Fruit fly (Drosophila melanogaster): ENCODE results near the gene Set8.

Gene Set8

DNA sequence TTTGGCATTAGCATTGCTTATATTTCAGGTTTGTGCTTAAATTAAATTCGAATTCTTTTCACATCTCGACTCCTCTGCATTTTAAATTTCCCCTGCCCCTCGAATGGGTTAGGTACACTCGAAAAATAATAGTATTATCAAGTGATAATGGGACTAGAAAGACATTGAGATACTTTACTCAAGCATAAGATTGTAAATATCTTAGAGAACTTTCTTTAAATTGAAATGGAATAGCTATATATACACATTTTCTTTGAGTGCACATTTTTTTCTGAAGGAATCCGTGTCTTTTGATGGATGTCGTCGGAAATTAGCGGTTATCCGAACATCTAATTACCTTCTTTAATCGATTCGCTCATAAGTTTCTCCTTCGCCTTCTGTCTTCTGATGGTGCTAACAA, 4.8 kb upstream of the Set8 start (continued):
- TF ChIP-seq CG10543 (GFP tag; optimal IDR thresholded peaks at IDR 0.05) (no peak), Aef1 (GFP tag; IDR thresholded peaks at IDR 0.05) (no peak), Dip3 (GFP tag; optimal IDR thresholded peaks at IDR 0.05) (peak; percentile 9), CG8359 (GFP tag; optimal IDR thresholded peaks at IDR 0.05; ENCODE audit: borderline replicate concordance) (no peak), Myb (GFP tag; optimal IDR thresholded peaks at IDR 0.05) (no peak), wek (GFP tag; optimal IDR thresholded peaks at IDR 0.05) (no peak), CG11398 (GFP tag; optimal IDR thresholded peaks at IDR 0.05) (no peak), fd64A (GFP tag; optimal IDR thresholded peaks at IDR 0.05) (no peak), slbo (GFP tag; IDR thresholded peaks at IDR 0.05) (peak; percentile 48; the same call in 1 of the 2 replicates), gem (tag; optimal IDR thresholded peaks at IDR 0.05) (peak; percentile 54), pho (GFP tag; optimal IDR thresholded peaks at IDR 0.05) (no peak), Camta (GFP tag; optimal IDR thresholded peaks at IDR 0.05) (peak; percentile 24), Hey (tag; optimal IDR thresholded peaks at IDR 0.05) (no peak), Trl (optimal IDR thresholded peaks at IDR 0.05) (no peak), Trl (GFP tag; optimal IDR thresholded peaks at IDR 0.05) (no peak), CG5953 (GFP tag; IDR thresholded peaks at IDR 0.05) (no peak), CG9215 (GFP tag; IDR thresholded peaks at IDR 0.05) (0 out of 2 replicates have a peak, but pooled peaks have one; percentile 9), Atf6 (GFP tag; IDR thresholded peaks at IDR 0.05) (no peak), CG6813 (GFP tag; optimal IDR thresholded peaks at IDR 0.05) (no peak), CG10366 (GFP tag; IDR thresholded peaks at IDR 0.05) (no peak; the same call in 1 of the 2 replicates), CG7839 (tag; optimal IDR thresholded peaks at IDR 0.05) (no peak), cato (GFP tag; optimal IDR thresholded peaks at IDR 0.05; ENCODE audit: borderline replicate concordance) (no peak), Lhr (GFP tag; optimal IDR thresholded peaks at IDR 0.05) (no peak), CG8388 (GFP tag; optimal IDR thresholded peaks at IDR 0.05) (no peak), CG17385 (GFP tag; optimal IDR thresholded peaks at IDR 0.05) (no peak), CG2202 (tag; optimal IDR thresholded peaks at IDR 0.05) (no peak), insv (GFP tag; optimal IDR thresholded peaks at IDR 0.05) (no peak), CG4404 (GFP tag; IDR thresholded peaks at IDR 0.05) (no peak), CG18011 (GFP tag; optimal IDR thresholded peaks at IDR 0.05) (no peak), CG13296 (GFP tag; optimal IDR thresholded peaks at IDR 0.05) (no peak), MBD-R2 (GFP tag; IDR thresholded peaks at IDR 0.05) (no peak), trem (tag; optimal IDR thresholded peaks at IDR 0.05) (peak; percentile 7), CG11456 (GFP tag; IDR thresholded peaks at IDR 0.05) (no peak), salm (tag; optimal IDR thresholded peaks at IDR 0.05) (no peak), dmrt11E (tag; optimal IDR thresholded peaks at IDR 0.05) (peak; percentile 16), rib (GFP tag; IDR thresholded peaks at IDR 0.05) (no peak), zfh2 (GFP tag; optimal IDR thresholded peaks at IDR 0.05) (no peak), CG12299 (tag; optimal IDR thresholded peaks at IDR 0.05) (no peak), cad (GFP tag; optimal IDR thresholded peaks at IDR 0.05) (no peak), CG17359 (tag; optimal IDR thresholded peaks at IDR 0.05) (no peak), pum (GFP tag; optimal IDR thresholded peaks at IDR 0.05) (no peak), Lim3 (GFP tag; IDR thresholded peaks at IDR 0.05) (no peak), CG16815 (GFP tag; optimal IDR thresholded peaks at IDR 0.05) (no peak), hbn (GFP tag; IDR thresholded peaks at IDR 0.05; ENCODE audit: partially characterized antibody) (no peak), pros (GFP tag; optimal IDR thresholded peaks at IDR 0.05) (no peak), CG8944 (GFP tag; optimal IDR thresholded peaks at IDR 0.05) (no peak), CG6272 (GFP tag; IDR thresholded peaks at IDR 0.05) (no peak), HLH3B (GFP tag; IDR thresholded peaks at IDR 0.05) (no peak), dati (GFP tag; IDR thresholded peaks at IDR 0.05) (no peak), GATAe (GFP tag; conservative IDR thresholded peaks at IDR 0.05) (no peak), CG33213 (GFP tag; optimal IDR thresholded peaks at IDR 0.05) (no peak), CG12769 (tag; optimal IDR thresholded peaks at IDR 0.05) (no peak)

All from whole organism, embryonic.